Fruit fly (Drosophila melanogaster) whole organism, embryonic: ENCODE measurements around the gene dock.

ENCODE experiments used
- Awh ChIP-seq: fragments of 200-800 bp; sonication (Bioruptor generic); IDR thresholded peaks from 2 replicates; pipeline ENCODE4, ENCODE4 v1.3.6; 2022; ENCODE audit warnings: missing biosample characterization, missing genetic modification characterization
- Blimp-1 ChIP-seq: fragments of 200-800 bp; sonication (Bioruptor generic); optimal IDR thresholded peaks from 3 replicates; lab custom pipeline; 2018; ENCODE audit warnings: missing biosample characterization, missing genetic modification characterization, mild to moderate bottlenecking, moderate library complexity, missing genetic modification reagents
- CG10274 ChIP-seq: fragments of 200-800 bp; sonication (Bioruptor generic); optimal IDR thresholded peaks from 3 replicates; lab custom pipeline; 2017; ENCODE audit warnings: missing biosample characterization, mild to moderate bottlenecking, missing genetic modification characterization
- CG10462 ChIP-seq: fragments of 200-800 bp; sonication (Bioruptor generic); optimal IDR thresholded peaks from 2 replicates; lab custom pipeline; 2016; ENCODE audit warnings: missing biosample characterization, missing genetic modification characterization
- CG12391 ChIP-seq: fragments of 200-800 bp; sonication (Bioruptor generic); optimal IDR thresholded peaks from 3 replicates; lab custom pipeline; 2018; ENCODE audit warnings: missing biosample characterization, mild to moderate bottlenecking, missing genetic modification characterization, moderate library complexity
- CG12659 ChIP-seq: fragments of 200-800 bp; sonication (Bioruptor generic); optimal IDR thresholded peaks from 3 replicates; lab custom pipeline; 2017; ENCODE audit warnings: mild to moderate bottlenecking, missing biosample characterization, missing genetic modification reagents, missing genetic modification characterization
- CG14667 ChIP-seq: fragments of 200-800 bp; sonication (Bioruptor generic); IDR thresholded peaks from 2 replicates; pipeline ENCODE4 v1.3.6; 2022; ENCODE audit warnings: missing biosample characterization, missing genetic modification characterization
- CG17361 ChIP-seq: fragments of 200-800 bp; sonication (Bioruptor generic); IDR thresholded peaks from 3 replicates; pipeline ENCODE4 v1.3.6; 2022; ENCODE audit warnings: missing biosample characterization, missing genetic modification characterization
- CG2202 ChIP-seq: fragments of 200-800 bp; sonication (Bioruptor generic); optimal IDR thresholded peaks from 2 replicates; lab custom pipeline; 2018; ENCODE audit warnings: missing biosample characterization, mild to moderate bottlenecking, missing genetic modification characterization
- CG2889 ChIP-seq: fragments of 200-800 bp; sonication (Bioruptor generic); IDR thresholded peaks from 3 replicates; pipeline ENCODE4 v1.3.6; 2022; ENCODE audit warnings: missing biosample characterization, missing genetic modification characterization
- CG31224 ChIP-seq: fragments of 200-800 bp; sonication (Bioruptor generic); IDR thresholded peaks from 2 replicates; pipeline ENCODE4 v1.3.6; 2022; ENCODE audit warnings: missing biosample characterization, missing genetic modification characterization
- CG3847 ChIP-seq: fragments of 200-800 bp; sonication (Bioruptor generic); IDR thresholded peaks from 2 replicates; pipeline ENCODE4 v1.3.6; 2022; ENCODE audit warnings: missing biosample characterization, missing genetic modification characterization
- CG4424 ChIP-seq: fragments of 200-800 bp; sonication (Bioruptor generic); optimal IDR thresholded peaks from 3 replicates; lab custom pipeline; 2016; ENCODE audit warnings: missing biosample characterization, missing genetic modification characterization
- CG4617 ChIP-seq: fragments of 200-800 bp; sonication (Bioruptor generic); optimal IDR thresholded peaks from 3 replicates; lab custom pipeline; 2016; ENCODE audit warnings: missing biosample characterization, missing genetic modification characterization, borderline replicate concordance
- CG6689 ChIP-seq: fragments of 200-800 bp; sonication (Bioruptor generic); IDR thresholded peaks from 2 replicates; pipeline ENCODE4 v1.3.6; 2022; ENCODE audit warnings: missing biosample characterization, missing genetic modification characterization
- CG6854 ChIP-seq: fragments of 200-800 bp; sonication (Bioruptor generic); optimal IDR thresholded peaks from 3 replicates; lab custom pipeline; 2017; ENCODE audit warnings: missing biosample characterization, mild to moderate bottlenecking, missing genetic modification characterization
- CG8924 ChIP-seq: fragments of 200-800 bp; optimal IDR thresholded peaks from 3 replicates; lab custom pipeline; 2019; ENCODE audit warnings: missing biosample characterization, mild to moderate bottlenecking, missing genetic modification characterization, moderate library complexity
- D ChIP-seq, 2 experiments: fragments of 200-800 bp in 1 of 2; fragments of >200 bp in 1 of 2; sonication (Bioruptor generic) in 1 of 2; optimal IDR thresholded peaks; 2 replicates in 1 of 2; 3 replicates in 1 of 2; lab custom pipeline; 2017; ENCODE audit warnings: mild to moderate bottlenecking in 1 of 2, missing biosample characterization in 1 of 2, missing genetic modification characterization in 1 of 2, missing genetic modification reagents in 1 of 2
- Dip2 ChIP-seq: fragments of 200-800 bp; sonication (Bioruptor generic); IDR thresholded peaks from 2 replicates; pipeline ENCODE4 v1.3.6; 2022; ENCODE audit warnings: missing biosample characterization, missing genetic modification characterization
- Dip3 ChIP-seq: fragments of 200-800 bp; sonication (Bioruptor generic); optimal IDR thresholded peaks from 3 replicates; lab custom pipeline; 2016; ENCODE audit warnings: missing biosample characterization, missing genetic modification characterization
- Ets97D ChIP-seq: fragments of 200-800 bp; sonication (Bioruptor generic); optimal IDR thresholded peaks from 3 replicates; lab custom pipeline; 2016; ENCODE audit warnings: missing biosample characterization, missing genetic modification characterization
- Fer1 ChIP-seq: fragments of 200-800 bp; sonication (Bioruptor generic); optimal IDR thresholded peaks from 2 replicates; lab custom pipeline; 2017; ENCODE audit warnings: missing biosample characterization, mild to moderate bottlenecking, missing genetic modification characterization
- HLH54F ChIP-seq: fragments of 200-800 bp; sonication (Bioruptor generic); optimal IDR thresholded peaks from 3 replicates; lab custom pipeline; 2016; ENCODE audit warnings: missing biosample characterization, missing genetic modification characterization
- HmgZ ChIP-seq: fragments of 200-800 bp; sonication (Bioruptor generic); optimal IDR thresholded peaks from 2 replicates; lab custom pipeline; 2018; ENCODE audit warnings: missing biosample characterization, mild to moderate bottlenecking, missing genetic modification characterization
- Myb ChIP-seq: fragments of 200-800 bp; sonication (Bioruptor generic); optimal IDR thresholded peaks from 2 replicates; lab custom pipeline; 2016; ENCODE audit warnings: missing biosample characterization, missing genetic modification characterization
- Nf-YA ChIP-seq: fragments of 200-800 bp; sonication (Bioruptor generic); IDR thresholded peaks from 2 replicates; pipeline ENCODE4 v1.3.6; 2022; ENCODE audit warnings: missing biosample characterization, missing genetic modification characterization
- Ptx1 ChIP-seq: fragments of 200-800 bp; sonication (Bioruptor generic); IDR thresholded peaks from 2 replicates; pipeline ENCODE4 v1.3.6; 2022; ENCODE audit warnings: missing biosample characterization, missing genetic modification characterization
- TFAM ChIP-seq: fragments of 200-800 bp; sonication (Bioruptor generic); optimal IDR thresholded peaks from 2 replicates; lab custom pipeline; 2017; ENCODE audit warnings: missing biosample characterization, missing genetic modification characterization, inconsistent platforms
- Xrp1 ChIP-seq: fragments of 200-800 bp; sonication (Bioruptor generic); IDR thresholded peaks from 2 replicates; pipeline ENCODE4 v1.3.6; 2022; ENCODE audit warnings: missing biosample characterization, missing genetic modification characterization
- ab ChIP-seq: fragments of 200-800 bp; sonication (Bioruptor generic); optimal IDR thresholded peaks from 2 replicates; lab custom pipeline; 2016; ENCODE audit warnings: missing biosample characterization, missing genetic modification characterization
- ase ChIP-seq: fragments of 200-800 bp; sonication (Bioruptor generic); IDR thresholded peaks from 3 replicates; pipeline ENCODE4 v1.3.6; 2022; ENCODE audit warnings: missing biosample characterization, missing genetic modification characterization
- bigmax ChIP-seq: fragments of 200-800 bp; sonication (Bioruptor generic); optimal IDR thresholded peaks from 2 replicates; lab custom pipeline; 2018; ENCODE audit warnings: missing biosample characterization, mild to moderate bottlenecking, missing genetic modification characterization
- br ChIP-seq: fragments of >200 bp; optimal IDR thresholded peaks from 2 replicates; lab custom pipeline; 2017
- ci ChIP-seq: fragments of 200-800 bp; sonication (Bioruptor generic); IDR thresholded peaks from 3 replicates; pipeline ENCODE4 v1.3.6; 2022; ENCODE audit warnings: missing biosample characterization, missing genetic modification characterization
- da ChIP-seq: fragments of 200-800 bp; sonication (Bioruptor generic); optimal IDR thresholded peaks from 2 replicates; lab custom pipeline; 2016; ENCODE audit warnings: missing biosample characterization, missing genetic modification characterization
- dm ChIP-seq: fragments of 200-800 bp; sonication (Bioruptor generic); optimal IDR thresholded peaks from 3 replicates; lab custom pipeline; 2016; ENCODE audit warnings: missing biosample characterization, missing genetic modification characterization
- dmrt11E ChIP-seq: fragments of 200-800 bp; sonication (Bioruptor generic); optimal IDR thresholded peaks from 3 replicates; lab custom pipeline; 2018; ENCODE audit warnings: missing biosample characterization, mild to moderate bottlenecking, missing genetic modification characterization, moderate library complexity
- esg ChIP-seq: fragments of 200-800 bp; sonication (Bioruptor generic); conservative IDR thresholded peaks from 2 replicates; pipeline ENCODE4 v1.3.6; 2022; ENCODE audit warnings: missing biosample characterization, missing genetic modification characterization
- fd96Cb ChIP-seq: fragments of 200-800 bp; sonication (Bioruptor generic); optimal IDR thresholded peaks from 2 replicates; lab custom pipeline; 2018; ENCODE audit warnings: missing biosample characterization, mild to moderate bottlenecking, missing genetic modification characterization, moderate library complexity
- fru ChIP-seq: fragments of >200 bp; optimal IDR thresholded peaks from 2 replicates; lab custom pipeline; 2017
- gem ChIP-seq: fragments of 200-800 bp; sonication (Bioruptor generic); optimal IDR thresholded peaks from 2 replicates; lab custom pipeline; 2019; ENCODE audit warnings: missing biosample characterization, mild to moderate bottlenecking, missing genetic modification characterization, moderate library complexity
- hth ChIP-seq: fragments of >200 bp; optimal IDR thresholded peaks from 2 replicates; lab custom pipeline; 2017; ENCODE audit warnings: inconsistent platforms
- lov ChIP-seq, 2 experiments: fragments of 200-800 bp in 1 of 2; fragments of >200 bp in 1 of 2; sonication (Bioruptor generic) in 1 of 2; IDR thresholded peaks in 1 of 2; optimal IDR thresholded peaks in 1 of 2; 2 replicates in 1 of 2; 3 replicates in 1 of 2; pipeline versions ENCODE4 v1.3.6 to Lab custom; 2017 to 2022; ENCODE audit warnings: missing biosample characterization in 1 of 2, missing genetic modification characterization in 1 of 2
- nerfin-1 ChIP-seq: fragments of 200-800 bp; sonication (Bioruptor generic); optimal IDR thresholded peaks from 3 replicates; lab custom pipeline; 2019; ENCODE audit warnings: missing biosample characterization, mild to moderate bottlenecking, missing genetic modification characterization, moderate library complexity
- nerfin-2 ChIP-seq: fragments of 200-800 bp; sonication (Bioruptor generic); IDR thresholded peaks from 2 replicates; pipeline ENCODE4 v1.3.6; 2022; ENCODE audit warnings: missing biosample characterization, missing genetic modification characterization; ENCODE audit not compliant: partially characterized antibody
- pho ChIP-seq: fragments of 200-800 bp; sonication (Bioruptor generic); optimal IDR thresholded peaks from 2 replicates; lab custom pipeline; 2016; ENCODE audit warnings: missing biosample characterization, missing genetic modification characterization
- psq ChIP-seq: fragments of 200-800 bp; sonication (Bioruptor generic); optimal IDR thresholded peaks from 2 replicates; lab custom pipeline; 2017; ENCODE audit warnings: missing biosample characterization, missing genetic modification characterization
- ro ChIP-seq: fragments of 200-800 bp; sonication (Bioruptor generic); IDR thresholded peaks from 2 replicates; pipeline ENCODE4 v1.3.6; 2022; ENCODE audit warnings: missing biosample characterization, missing genetic modification characterization
- sob ChIP-seq: fragments of 200-800 bp; sonication (Bioruptor generic); IDR thresholded peaks from 2 replicates; pipeline ENCODE4 v1.3.6; 2022; ENCODE audit warnings: missing biosample characterization, missing genetic modification characterization
- stc ChIP-seq: fragments of 200-800 bp; sonication (Bioruptor generic); IDR thresholded peaks from 2 replicates; pipeline ENCODE4 v1.3.6; 2022; ENCODE audit warnings: missing biosample characterization, missing genetic modification characterization
- zfh2 ChIP-seq: fragments of 200-800 bp; sonication (Bioruptor generic); optimal IDR thresholded peaks from 2 replicates; lab custom pipeline; 2016; ENCODE audit warnings: missing biosample characterization, missing genetic modification characterization

The dock gene

dm6 chr2L:852647-853111 is 26.9 kb downstream of the dock start, which contains the start of the genes CG4291 and kraken (continued):
- TF ChIP-seq CG12659 (GFP tag; lab: Kevin White, UChicago) (peak; percentile 73), CG10274 (GFP tag; lab: Kevin White, UChicago) (no peak), sob (peak; percentile 60), CG31224 (GFP tag; lab: Robert Waterston, UW) (peak; percentile 40), CG14667 (peak; percentile 26; the same call in 1 of the 2 replicates), CG8924 (tag; lab: Kevin White, UChicago) (peak; percentile 65), dmrt11E (peak; percentile 6), Blimp-1 (peak; percentile 33), da (GFP tag; lab: Kevin White, UChicago) (no peak), CG12391 (tag; lab: Kevin White, UChicago) (peak; percentile 46), br (lab: Kevin White, UChicago) (no peak), D (optimal IDR thresholded peaks at IDR 0.05; lab: Kevin White, UChicago) (no peak), D (GFP tag; optimal IDR thresholded peaks at IDR 0.05; lab: Kevin White, UChicago) (no peak), CG2202 (tag; lab: Kevin White, UChicago) (no peak), Ets97D (GFP tag; lab: Kevin White, UChicago) (peak; percentile 7), fru (lab: Kevin White, UChicago) (no peak), HmgZ (tag; lab: Kevin White, UChicago) (peak; percentile 83), fd96Cb (no peak), nerfin-1 (tag; lab: Kevin White, UChicago) (peak; percentile 73), ab (no peak), CG3847 (peak; percentile 77), lov (optimal IDR thresholded peaks at IDR 0.05; lab: Kevin White, UChicago) (no peak), lov (GFP tag; IDR thresholded peaks at IDR 0.05; lab: Robert Waterston, UW) (0 out of 3 replicates have a peak, but pooled peaks have one; percentile 60), dm (GFP tag; lab: Kevin White, UChicago) (peak; percentile 38), HLH54F (GFP tag; lab: Kevin White, UChicago) (peak; percentile 58), stc (GFP tag; lab: Robert Waterston, UW) (no peak), Awh (GFP tag; lab: Robert Waterston, UW) (0 out of 2 replicates have a peak, but pooled peaks have one; percentile 17), CG10462 (no peak), gem (tag; lab: Kevin White, UChicago) (peak; percentile 52), CG2889 (no peak), CG4617 (GFP tag; lab: Kevin White, UChicago) (peak; percentile 94), zfh2 (GFP tag; lab: Kevin White, UChicago) (peak; percentile 67), Dip2 (no peak), CG4424 (peak; percentile 52), ase (GFP tag; lab: Robert Waterston, UW) (peak; percentile 56; the same call in 1 of the 3 replicates), pho (peak; percentile 59), bigmax (no peak), Nf-YA (GFP tag; lab: Robert Waterston, UW) (no peak), Dip3 (peak; percentile 51), ci (GFP tag; lab: Robert Waterston, UW) (peak; percentile 73), esg (GFP tag; lab: Robert Waterston, UW) (no peak), ro (GFP tag; lab: Robert Waterston, UW) (no peak), Fer1 (peak; percentile 53), CG6689 (GFP tag; lab: Robert Waterston, UW) (peak; percentile 22; the same call in 1 of the 2 replicates), Ptx1 (peak; percentile 22; the same call in 1 of the 2 replicates), CG17361 (GFP tag; lab: Robert Waterston, UW) (0 out of 3 replicates have a peak, but pooled peaks have one; percentile 22), psq (GFP tag; lab: Kevin White, UChicago) (no peak), nerfin-2 (0 out of 2 replicates have a peak, but pooled peaks have one; percentile 31), Xrp1 (GFP tag; lab: Robert Waterston, UW) (peak; percentile 56), Myb (GFP tag; lab: Kevin White, UChicago) (peak; percentile 61), CG6854 (no peak), hth (no peak), TFAM (GFP tag; lab: Kevin White, UChicago) (no peak)
